Fruit fly (Drosophila melanogaster): ENCODE results near the gene CG6204.

The CG6204 gene

dm6 chr3R:24148838-24149237 is 44.8 kb upstream of the CG6204 start, which contains the start of gene Slimp (continued):
- no peak for TF ChIP-seq ara (GFP tag; IDR thresholded peaks at IDR 0.05)
- TF ChIP-seq chn (GFP tag; optimal IDR thresholded peaks at IDR 0.05): no peak
- TF ChIP-seq slp2 (GFP tag; optimal IDR thresholded peaks at IDR 0.05): no peak
- TF ChIP-seq cg (GFP tag; optimal IDR thresholded peaks at IDR 0.05): no peak
- TF ChIP-seq Side (GFP tag; optimal IDR thresholded peaks at IDR 0.05): no peak
- no peak for TF ChIP-seq CG16813 (GFP tag; IDR thresholded peaks at IDR 0.05; ENCODE audit: partially characterized antibody)
- 0 out of 3 replicates have a peak, but pooled peaks have one; percentile 17 for TF ChIP-seq knrl (GFP tag; IDR thresholded peaks at IDR 0.05; ENCODE audit: partially characterized antibody)
- no peak for TF ChIP-seq CG9437 (GFP tag; optimal IDR thresholded peaks at IDR 0.05)
- TF ChIP-seq NFAT (GFP tag; IDR thresholded peaks at IDR 0.05): no peak
- no peak for TF ChIP-seq CG12104 (GFP tag; optimal IDR thresholded peaks at IDR 0.05)
- peak; percentile 42 for TF ChIP-seq CG18599 (GFP tag; optimal IDR thresholded peaks at IDR 0.05)
- TF ChIP-seq ind (GFP tag; optimal IDR thresholded peaks at IDR 0.05): no peak
- no peak for TF ChIP-seq dm (GFP tag; optimal IDR thresholded peaks at IDR 0.05)
- TF ChIP-seq Elba2 (GFP tag; optimal IDR thresholded peaks at IDR 0.05): peak; percentile 45
- no peak for TF ChIP-seq CG6683 (GFP tag; optimal IDR thresholded peaks at IDR 0.05)
- no peak for TF ChIP-seq CG14050 (GFP tag; IDR thresholded peaks at IDR 0.05)
- TF ChIP-seq Dbx (GFP tag; IDR thresholded peaks at IDR 0.05): no peak
- no peak for TF ChIP-seq CG17802 (tag; optimal IDR thresholded peaks at IDR 0.05)
- TF ChIP-seq CG10654 (GFP tag; optimal IDR thresholded peaks at IDR 0.05): no peak
- no peak for TF ChIP-seq twi (tag; optimal IDR thresholded peaks at IDR 0.05)
- TF ChIP-seq ash1 (GFP tag; optimal IDR thresholded peaks at IDR 0.05): no peak
- peak; percentile 25 for TF ChIP-seq lilli (GFP tag; optimal IDR thresholded peaks at IDR 0.05)
- no peak for TF ChIP-seq sima (GFP tag; optimal IDR thresholded peaks at IDR 0.05)
- no peak for TF ChIP-seq cas (GFP tag; IDR thresholded peaks at IDR 0.05)
- no peak for TF ChIP-seq btn (GFP tag; optimal IDR thresholded peaks at IDR 0.05)
- TF ChIP-seq CG1529 (GFP tag; optimal IDR thresholded peaks at IDR 0.05): no peak
- no peak for TF ChIP-seq CG9215 (GFP tag; IDR thresholded peaks at IDR 0.05)
- no peak for TF ChIP-seq NK7.1 (GFP tag; optimal IDR thresholded peaks at IDR 0.05)
- TF ChIP-seq sqz (GFP tag; optimal IDR thresholded peaks at IDR 0.05): peak; percentile 69
- TF ChIP-seq Optix (GFP tag; IDR thresholded peaks at IDR 0.05): no peak
- no peak for TF ChIP-seq nerfin-2 (GFP tag; IDR thresholded peaks at IDR 0.05; ENCODE audit: partially characterized antibody)
- no peak for TF ChIP-seq z (GFP tag; IDR thresholded peaks at IDR 0.05)
- no peak for TF ChIP-seq CG4328 (GFP tag; optimal IDR thresholded peaks at IDR 0.05)
- TF ChIP-seq Vsx1 (GFP tag; optimal IDR thresholded peaks at IDR 0.05): no peak
- no peak; the same call in 1 of the 2 replicates for TF ChIP-seq Xrp1 (GFP tag; IDR thresholded peaks at IDR 0.05)
- TF ChIP-seq gce (GFP tag; IDR thresholded peaks at IDR 0.05): no peak
- TF ChIP-seq inv (GFP tag; IDR thresholded peaks at IDR 0.05; ENCODE audit: partially characterized antibody): no peak
- TF ChIP-seq CG10462 (GFP tag; optimal IDR thresholded peaks at IDR 0.05): no peak
- TF ChIP-seq Hr51 (GFP tag; optimal IDR thresholded peaks at IDR 0.05): peak in 1 of 2 experiments; percentile 26
- TF ChIP-seq CHES-1-like (GFP tag; optimal IDR thresholded peaks at IDR 0.05): peak; percentile 2
- no peak for TF ChIP-seq HLHmδ (GFP tag; optimal IDR thresholded peaks at IDR 0.05)
- no peak for TF ChIP-seq kay (GFP tag; optimal IDR thresholded peaks at IDR 0.05)
- TF ChIP-seq disco-r (GFP tag; optimal IDR thresholded peaks at IDR 0.05): no peak
- TF ChIP-seq pnt (GFP tag; optimal IDR thresholded peaks at IDR 0.05): no peak
- no peak for TF ChIP-seq CG15269 (tag; optimal IDR thresholded peaks at IDR 0.05)
- no peak for TF ChIP-seq CG2199 (GFP tag; IDR thresholded peaks at IDR 0.05)
- no peak for TF ChIP-seq run (tag; optimal IDR thresholded peaks at IDR 0.05)
- peak; percentile 47; the same call in 2 of the 3 replicates for TF ChIP-seq row (GFP tag; IDR thresholded peaks at IDR 0.05)
- no peak for TF ChIP-seq Dek (tag; optimal IDR thresholded peaks at IDR 0.05)
